Worm (Caenorhabditis elegans): ENCODE data around the gene pole-4.
A peak's percentile ranks its signal among the peaks of the same experiment; 100 is the strongest.

Gene pole-4

ce11 chrII:15018923-15019322 lies 49.8 kb upstream of the pole-4 start, which contains the start of gene Y53F4B.12 (continued):
- TF ChIP-seq skn-1 (tag; optimal IDR thresholded peaks at IDR 0.05): no peak
- no peak for TF ChIP-seq F26F4.8 (GFP tag; conservative IDR thresholded peaks at IDR 0.05)

ce11 chrII:15015669-15016068 lies 46.5 kb upstream of the pole-4 start:
- TF ChIP-seq unc-39 (tag; optimal IDR thresholded peaks at IDR 0.05): no peak
- no peak for TF ChIP-seq pqm-1 (tag; optimal IDR thresholded peaks at IDR 0.05)
- no peak for TF ChIP-seq nhr-11 (tag; optimal IDR thresholded peaks at IDR 0.05)
- no peak for TF ChIP-seq F49E8.2 (tag; optimal IDR thresholded peaks at IDR 0.05; ENCODE audit: borderline replicate concordance)
- no peak for TF ChIP-seq nhr-48 (tag; optimal IDR thresholded peaks at IDR 0.05)
- no peak for TF ChIP-seq spr-3 (GFP tag; optimal IDR thresholded peaks at IDR 0.05)
- no peak for TF ChIP-seq dve-1 (tag; optimal IDR thresholded peaks at IDR 0.05; ENCODE audit: insufficient read depth)
- TF ChIP-seq ZK337.2 (GFP tag; IDR thresholded peaks at IDR 0.05): no peak
- no peak for TF ChIP-seq mes-2 (tag; optimal IDR thresholded peaks at IDR 0.05; ENCODE audit: poor library complexity, severe bottlenecking)
- no peak for TF ChIP-seq lin-29 (GFP tag; IDR thresholded peaks at IDR 0.05)
- TF ChIP-seq hmg-1.1 (GFP tag; IDR thresholded peaks at IDR 0.05): no peak
- TF ChIP-seq zfp-3 (GFP tag; conservative IDR thresholded peaks at IDR 0.05): no peak
- no peak for TF ChIP-seq vab-7 (GFP tag; IDR thresholded peaks at IDR 0.05)
- no peak for TF ChIP-seq nhr-28 (tag; optimal IDR thresholded peaks at IDR 0.05)
- no peak for TF ChIP-seq nhr-76 (tag; optimal IDR thresholded peaks at IDR 0.05)

DNA sequence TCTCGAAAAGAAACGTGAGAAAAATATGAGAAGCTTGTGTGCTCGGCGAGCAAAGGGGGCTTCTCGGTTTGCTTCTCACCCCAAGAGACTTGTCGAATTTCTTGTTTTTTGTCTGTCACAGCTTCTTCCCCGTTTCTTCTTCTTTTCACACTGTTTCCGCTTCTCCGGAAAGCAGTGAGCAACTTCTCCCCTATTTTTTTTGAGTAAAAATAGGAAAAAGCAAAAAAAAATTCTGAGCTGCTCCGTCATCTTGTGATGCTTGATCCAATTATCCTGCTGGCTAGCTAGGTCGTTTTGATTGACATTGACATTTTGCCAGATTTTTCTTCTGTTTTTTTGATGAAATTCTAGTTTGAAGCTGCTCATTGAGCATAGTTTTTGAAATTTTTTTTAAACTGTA lies 45.2 kb upstream of the pole-4 start, which contains the start of gene Y53F4B.51:
Gene Y53F4B.51 (minus strand): TSS at position 63 of the 400 bp plus-strand sequence.
- TF ChIP-seq fos-1 (tag; optimal IDR thresholded peaks at IDR 0.05) (no peak), fkh-10 (GFP tag; optimal IDR thresholded peaks at IDR 0.05) (peak; percentile 79), unc-62 (GFP tag; optimal IDR thresholded peaks at IDR 0.05 in 1 of 2) (peak in 1 of 2 experiments; percentile 60), unc-62 (tag; optimal IDR thresholded peaks at IDR 0.05) (no peak), arid-1 (GFP tag; conservative IDR thresholded peaks at IDR 0.05) (no peak)

- TF ChIP-seq hlh-30 (tag; optimal IDR thresholded peaks at IDR 0.05; ENCODE audit: insufficient read depth): peak; percentile 77
- TF ChIP-seq unc-39 (tag; optimal IDR thresholded peaks at IDR 0.05): no peak
- TF ChIP-seq zag-1 (tag; optimal IDR thresholded peaks at IDR 0.05): no peak
- peak in 1 of 2 experiments; percentile 70 for TF ChIP-seq hif-1 (tag; optimal IDR thresholded peaks at IDR 0.05)
- TF ChIP-seq dmd-6 (GFP tag; IDR thresholded peaks at IDR 0.05): peak; percentile 37; the same call in 1 of the 2 replicates
- no peak for TF ChIP-seq attf-4 (tag; optimal IDR thresholded peaks at IDR 0.05)
- TF ChIP-seq ZK546.5 (tag; optimal IDR thresholded peaks at IDR 0.05): no peak
- TF ChIP-seq fkh-10 (GFP tag; optimal IDR thresholded peaks at IDR 0.05): peak; percentile 37
- peak; percentile 87 for TF ChIP-seq mes-2 (tag; optimal IDR thresholded peaks at IDR 0.05; ENCODE audit: poor library complexity, severe bottlenecking)
- no peak for TF ChIP-seq skn-1 (tag; optimal IDR thresholded peaks at IDR 0.05)
- TF ChIP-seq F44E2.7 (GFP tag; IDR thresholded peaks at IDR 0.05): no peak
- no peak for TF ChIP-seq D1046.2 (GFP tag; IDR thresholded peaks at IDR 0.05)
- peak; percentile 78 for TF ChIP-seq nhr-42 (GFP tag; IDR thresholded peaks at IDR 0.05)
- TF ChIP-seq snpc-4 (tag; optimal IDR thresholded peaks at IDR 0.05): peak; percentile 42
- 0 out of 2 replicates have a peak, but pooled peaks have one; percentile 29 for TF ChIP-seq vab-7 (GFP tag; IDR thresholded peaks at IDR 0.05)
- no peak for TF ChIP-seq lin-39 (tag; optimal IDR thresholded peaks at IDR 0.05)
- no peak for TF ChIP-seq F26F4.8 (GFP tag; conservative IDR thresholded peaks at IDR 0.05)
- TF ChIP-seq mdt-29 (GFP tag; IDR thresholded peaks at IDR 0.05): no peak; the same call in 1 of the 2 replicates
- TF ChIP-seq dpl-1 (GFP tag; optimal IDR thresholded peaks at IDR 0.05): peak; percentile 99
- TF ChIP-seq rbr-2 (tag; optimal IDR thresholded peaks at IDR 0.05): no peak
- peak; percentile 94 for TF ChIP-seq nhr-77 (tag; optimal IDR thresholded peaks at IDR 0.05)
- no peak for TF ChIP-seq mxl-3 (GFP tag; optimal IDR thresholded peaks at IDR 0.05)
- TF ChIP-seq nhr-76 (tag; optimal IDR thresholded peaks at IDR 0.05): no peak
- TF ChIP-seq madf-5 (GFP tag; IDR thresholded peaks at IDR 0.05): no peak
- no peak for TF ChIP-seq zfp-3 (GFP tag; conservative IDR thresholded peaks at IDR 0.05)
- 0 out of 2 replicates have a peak, but pooled peaks have one; percentile 52 for TF ChIP-seq dmd-9 (GFP tag; IDR thresholded peaks at IDR 0.05)
- TF ChIP-seq ceh-44 (GFP tag; IDR thresholded peaks at IDR 0.05): no peak
- no peak for TF ChIP-seq Y5F2A.4 (GFP tag; optimal IDR thresholded peaks at IDR 0.05)
- TF ChIP-seq mep-1 (tag; optimal IDR thresholded peaks at IDR 0.05): peak; percentile 73
- no peak for TF ChIP-seq spr-1 (tag; optimal IDR thresholded peaks at IDR 0.05)
Measured at ce11 chrII:15010366-15011235, 41.4 kb upstream of the pole-4 start, which contains the start of the genes Y53F4B.9 and Y53F4B.11. Y53F4B.9 (minus strand) TSS chrII:15010416. Y53F4B.11 (plus strand) TSS chrII:15010748.

Measured in whole organism, L4 larva.